Fruit fly (Drosophila melanogaster) whole organism, embryonic: ENCODE measurements around the gene Nup107.

ENCODE experiments used
- Blimp-1 ChIP-seq: fragments of 200-800 bp; sonication (Bioruptor generic); optimal IDR thresholded peaks from 3 replicates; lab custom pipeline; 2018; ENCODE audit warnings: missing biosample characterization, missing genetic modification characterization, mild to moderate bottlenecking, moderate library complexity, missing genetic modification reagents
- CG13287 ChIP-seq: fragments of 200-800 bp; sonication (Bioruptor generic); IDR thresholded peaks from 2 replicates; pipeline ENCODE4 v1.3.6; 2022; ENCODE audit warnings: missing biosample characterization, missing genetic modification characterization; ENCODE audit not compliant: partially characterized antibody
- CG14441 ChIP-seq: fragments of 200-800 bp; sonication (Bioruptor generic); IDR thresholded peaks from 2 replicates; pipeline ENCODE4 v1.3.6; 2022; ENCODE audit warnings: missing biosample characterization, missing genetic modification characterization
- CG15514 ChIP-seq: fragments of 200-800 bp; sonication (Bioruptor generic); optimal IDR thresholded peaks from 3 replicates; lab custom pipeline; 2017; ENCODE audit warnings: missing biosample characterization, missing genetic modification characterization, mild to moderate bottlenecking, moderate library complexity, missing genetic modification reagents
- CG15696 ChIP-seq: fragments of 200-800 bp; sonication (Bioruptor generic); optimal IDR thresholded peaks from 2 replicates; lab custom pipeline; 2019; ENCODE audit warnings: missing biosample characterization, mild to moderate bottlenecking, missing genetic modification characterization, moderate library complexity
- CG17568 ChIP-seq: fragments of 200-800 bp; sonication (Bioruptor generic); optimal IDR thresholded peaks from 2 replicates; lab custom pipeline; 2018; ENCODE audit warnings: missing biosample characterization, mild to moderate bottlenecking, missing genetic modification characterization, moderate library complexity
- CG4282 ChIP-seq: fragments of 200-800 bp; sonication (Bioruptor generic); optimal IDR thresholded peaks from 2 replicates; lab custom pipeline; 2016; ENCODE audit warnings: missing biosample characterization, missing genetic modification characterization
- CG4360 ChIP-seq: fragments of 200-800 bp; sonication (Bioruptor generic); IDR thresholded peaks from 2 replicates; pipeline ENCODE4 v1.3.6; 2022; ENCODE audit warnings: missing biosample characterization, missing genetic modification characterization
- CG6272 ChIP-seq: fragments of 200-800 bp; sonication (Bioruptor generic); IDR thresholded peaks from 2 replicates; pipeline ENCODE4 v1.3.6; 2022; ENCODE audit warnings: missing biosample characterization, missing genetic modification characterization
- CG7372 ChIP-seq: fragments of 200-800 bp; sonication (Bioruptor generic); IDR thresholded peaks from 2 replicates; pipeline ENCODE4 v1.3.6; 2022; ENCODE audit warnings: missing biosample characterization, missing genetic modification characterization
- CG8290 ChIP-seq, 3 experiments: fragments of 200-800 bp; sonication (Bioruptor generic); optimal IDR thresholded peaks; 2 replicates each; lab custom pipeline; 2016 to 2019; ENCODE audit warnings: missing biosample characterization in 3 of 3, missing genetic modification characterization in 3 of 3, mild to moderate bottlenecking in 2 of 3, moderate library complexity in 1 of 3
- CG8359 ChIP-seq: fragments of 200-800 bp; sonication (Bioruptor generic); optimal IDR thresholded peaks from 2 replicates; lab custom pipeline; 2017; ENCODE audit warnings: missing biosample characterization, mild to moderate bottlenecking, missing genetic modification characterization, borderline replicate concordance
- CHES-1-like ChIP-seq: fragments of 200-800 bp; sonication (Bioruptor generic); optimal IDR thresholded peaks from 2 replicates; lab custom pipeline; 2016; ENCODE audit warnings: missing biosample characterization, missing genetic modification characterization
- CkIIα-i1 ChIP-seq: fragments of 200-800 bp; sonication (Bioruptor generic); IDR thresholded peaks from 2 replicates; pipeline ENCODE4 v1.3.6; 2022; ENCODE audit warnings: missing biosample characterization, missing genetic modification characterization
- CoRest ChIP-seq: fragments of 200-800 bp; sonication (Bioruptor generic); optimal IDR thresholded peaks from 3 replicates; lab custom pipeline; 2018; ENCODE audit warnings: missing biosample characterization, mild to moderate bottlenecking, missing genetic modification characterization, moderate library complexity
- Eip74EF ChIP-seq, 2 experiments: fragments of 200-800 bp in 1 of 2; fragments of >200 bp in 1 of 2; sonication (Bioruptor generic) in 1 of 2; optimal IDR thresholded peaks; 2 replicates each; lab custom pipeline; 2017 to 2019; ENCODE audit warnings: missing biosample characterization in 2 of 2, missing genetic modification characterization in 2 of 2, mild to moderate bottlenecking in 1 of 2, moderate library complexity in 1 of 2
- Elba2 ChIP-seq: fragments of 200-800 bp; sonication (Bioruptor generic); optimal IDR thresholded peaks from 3 replicates; lab custom pipeline; 2016; ENCODE audit warnings: missing biosample characterization, missing genetic modification characterization
- Ets65A ChIP-seq: fragments of 200-800 bp; sonication (Bioruptor generic); peaks from one replicate; lab custom pipeline; 2016; ENCODE audit warnings: missing biosample characterization, missing genetic modification characterization
- Fer1 ChIP-seq: fragments of 200-800 bp; sonication (Bioruptor generic); optimal IDR thresholded peaks from 2 replicates; lab custom pipeline; 2017; ENCODE audit warnings: missing biosample characterization, mild to moderate bottlenecking, missing genetic modification characterization
- HLHmδ ChIP-seq: fragments of 200-800 bp; sonication (Bioruptor generic); optimal IDR thresholded peaks from 2 replicates; lab custom pipeline; 2018; ENCODE audit warnings: missing biosample characterization, mild to moderate bottlenecking, missing genetic modification characterization, moderate library complexity
- Hr51 ChIP-seq, 2 experiments: fragments of 200-800 bp; sonication (Bioruptor generic); optimal IDR thresholded peaks; 2 replicates in 1 of 2; 3 replicates in 1 of 2; lab custom pipeline; 2016 to 2018; ENCODE audit warnings: missing biosample characterization in 2 of 2, missing genetic modification characterization in 2 of 2, mild to moderate bottlenecking in 1 of 2, moderate library complexity in 1 of 2
- Hsf ChIP-seq: fragments of 200-800 bp; sonication (Bioruptor generic); optimal IDR thresholded peaks from 3 replicates; lab custom pipeline; 2016; ENCODE audit warnings: missing biosample characterization, missing genetic modification characterization
- MESR4 ChIP-seq: fragments of 200-800 bp; sonication (Bioruptor generic); optimal IDR thresholded peaks from 2 replicates; lab custom pipeline; 2018; ENCODE audit warnings: missing biosample characterization, mild to moderate bottlenecking, missing genetic modification characterization, moderate library complexity
- NK7.1 ChIP-seq: fragments of 200-800 bp; sonication (Bioruptor generic); optimal IDR thresholded peaks from 3 replicates; lab custom pipeline; 2016; ENCODE audit warnings: missing biosample characterization, missing genetic modification characterization
- Nf-YB ChIP-seq: fragments of 200-800 bp; sonication (Bioruptor generic); optimal IDR thresholded peaks from 3 replicates; lab custom pipeline; 2019; ENCODE audit warnings: missing biosample characterization, mild to moderate bottlenecking, missing genetic modification characterization, moderate library complexity
- Poxn ChIP-seq: fragments of 200-800 bp; sonication (Bioruptor generic); IDR thresholded peaks from 2 replicates; pipeline ENCODE4 v1.3.6; 2022; ENCODE audit warnings: missing biosample characterization, missing genetic modification characterization
- Sry-δ ChIP-seq: fragments of 200-800 bp; sonication (Bioruptor generic); optimal IDR thresholded peaks from 2 replicates; lab custom pipeline; 2016; ENCODE audit warnings: missing biosample characterization, missing genetic modification characterization
- Ssrp ChIP-seq: fragments of 200-800 bp; sonication (Bioruptor generic); optimal IDR thresholded peaks from 2 replicates; lab custom pipeline; 2018; ENCODE audit warnings: missing biosample characterization, mild to moderate bottlenecking, missing genetic modification characterization, moderate library complexity
- amos ChIP-seq: fragments of 200-800 bp; sonication (Bioruptor generic); IDR thresholded peaks from 2 replicates; pipeline ENCODE4 v1.3.6; 2022; ENCODE audit warnings: missing biosample characterization, missing genetic modification characterization; ENCODE audit not compliant: partially characterized antibody
- bab2 ChIP-seq: fragments of 200-800 bp; sonication (Bioruptor generic); optimal IDR thresholded peaks from 2 replicates; lab custom pipeline; 2016; ENCODE audit warnings: missing biosample characterization, missing genetic modification characterization
- bsh ChIP-seq, 2 experiments: fragments of 200-800 bp; sonication (Bioruptor generic); optimal IDR thresholded peaks; 2 replicates each; lab custom pipeline; 2017 to 2018; ENCODE audit warnings: mild to moderate bottlenecking in 2 of 2, missing biosample characterization in 2 of 2, missing genetic modification characterization in 2 of 2, moderate library complexity in 1 of 2
- gsb-n ChIP-seq: fragments of 200-800 bp; sonication (Bioruptor generic); optimal IDR thresholded peaks from 3 replicates; lab custom pipeline; 2018; ENCODE audit warnings: missing biosample characterization, mild to moderate bottlenecking, missing genetic modification characterization
- h ChIP-seq: fragments of >200 bp; optimal IDR thresholded peaks from 2 replicates; lab custom pipeline; 2017
- hkb ChIP-seq, 2 experiments: fragments of 200-800 bp in 1 of 2; fragments of >200 bp in 1 of 2; sonication (Bioruptor generic) in 1 of 2; IDR thresholded peaks in 1 of 2; optimal IDR thresholded peaks in 1 of 2; 2 replicates each; pipeline versions ENCODE4 v1.3.6 to Lab custom; 2017 to 2022; ENCODE audit warnings: missing biosample characterization in 1 of 2, missing genetic modification characterization in 1 of 2
- jumu ChIP-seq: fragments of 200-800 bp; sonication (Bioruptor generic); optimal IDR thresholded peaks from 3 replicates; lab custom pipeline; 2016; ENCODE audit warnings: missing biosample characterization, missing genetic modification characterization
- klu ChIP-seq: fragments of 200-800 bp; sonication (Bioruptor generic); IDR thresholded peaks from 2 replicates; pipeline ENCODE4 v1.3.6; 2022; ENCODE audit warnings: missing biosample characterization, missing genetic modification characterization
- kni ChIP-seq: fragments of 200-800 bp; sonication (Bioruptor generic); optimal IDR thresholded peaks from 3 replicates; lab custom pipeline; 2017; ENCODE audit warnings: mild to moderate bottlenecking, missing biosample characterization, missing genetic modification reagents, missing genetic modification characterization
- lmd ChIP-seq: fragments of 200-800 bp; sonication (Bioruptor generic); IDR thresholded peaks from 2 replicates; pipeline ENCODE4 v1.3.6; 2022; ENCODE audit warnings: missing biosample characterization, missing genetic modification characterization
- mam ChIP-seq: fragments of 200-800 bp; sonication (Bioruptor generic); optimal IDR thresholded peaks from 3 replicates; lab custom pipeline; 2016; ENCODE audit warnings: missing biosample characterization, missing genetic modification characterization
- nau ChIP-seq: fragments of 200-800 bp; sonication (Bioruptor generic); optimal IDR thresholded peaks from 3 replicates; lab custom pipeline; 2017; ENCODE audit warnings: missing biosample characterization, mild to moderate bottlenecking, missing genetic modification characterization, missing genetic modification reagents
- otp ChIP-seq: fragments of 200-800 bp; sonication (Bioruptor generic); IDR thresholded peaks from 3 replicates; pipeline ENCODE4, ENCODE4 v1.3.6; 2022; ENCODE audit warnings: missing biosample characterization, missing genetic modification characterization
- sd ChIP-seq: fragments of 200-800 bp; sonication (Bioruptor generic); optimal IDR thresholded peaks from 3 replicates; lab custom pipeline; 2018; ENCODE audit warnings: missing biosample characterization, mild to moderate bottlenecking, missing genetic modification characterization, moderate library complexity
- sens ChIP-seq: fragments of 200-800 bp; sonication (Bioruptor generic); peaks from one replicate; lab custom pipeline; 2016; ENCODE audit warnings: missing biosample characterization, missing genetic modification characterization
- sob ChIP-seq: fragments of 200-800 bp; sonication (Bioruptor generic); IDR thresholded peaks from 2 replicates; pipeline ENCODE4 v1.3.6; 2022; ENCODE audit warnings: missing biosample characterization, missing genetic modification characterization
- sqz ChIP-seq: fragments of 200-800 bp; sonication (Bioruptor generic); optimal IDR thresholded peaks from 3 replicates; lab custom pipeline; 2018; ENCODE audit warnings: missing biosample characterization, mild to moderate bottlenecking, missing genetic modification characterization
- tin ChIP-seq: fragments of 200-800 bp; sonication (Bioruptor generic); optimal IDR thresholded peaks from 3 replicates; lab custom pipeline; 2016; ENCODE audit warnings: missing biosample characterization, missing genetic modification characterization
- usp ChIP-seq: fragments of >200 bp; optimal IDR thresholded peaks from 2 replicates; lab custom pipeline; 2017; ENCODE audit warnings: missing biosample characterization, missing genetic modification characterization
- vvl ChIP-seq: fragments of 200-800 bp; sonication (Bioruptor generic); IDR thresholded peaks from 2 replicates; pipeline ENCODE4 v1.3.6; 2022; ENCODE audit warnings: missing biosample characterization, missing genetic modification characterization
- zf30C ChIP-seq: fragments of 200-800 bp; sonication (Bioruptor generic); optimal IDR thresholded peaks from 3 replicates; lab custom pipeline; 2018; ENCODE audit warnings: missing biosample characterization, mild to moderate bottlenecking, missing genetic modification characterization

Nup107 gene

DNA sequence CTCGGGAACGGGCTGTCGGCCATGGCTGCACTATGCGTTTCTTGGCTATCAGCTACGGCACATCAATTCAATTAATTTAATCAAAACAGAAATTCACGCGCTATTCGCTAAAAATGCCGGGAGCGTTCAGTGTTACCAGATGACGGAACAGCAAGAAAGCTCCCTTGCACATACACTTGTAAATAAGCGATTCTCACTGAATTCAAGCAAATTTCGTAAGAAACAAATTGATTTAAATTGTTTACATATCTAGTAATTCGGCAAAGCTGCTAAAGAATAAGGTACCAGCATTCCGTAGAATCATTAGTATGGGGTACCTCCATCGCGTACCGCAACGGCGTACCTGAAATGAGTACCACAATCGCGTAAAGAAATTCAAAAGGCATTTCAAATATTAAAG lies at the start of gene Nup107 (continued):
- peak; percentile 49 for TF ChIP-seq CG15514
- TF ChIP-seq, all 482 proteins: peak for 102

DNA sequence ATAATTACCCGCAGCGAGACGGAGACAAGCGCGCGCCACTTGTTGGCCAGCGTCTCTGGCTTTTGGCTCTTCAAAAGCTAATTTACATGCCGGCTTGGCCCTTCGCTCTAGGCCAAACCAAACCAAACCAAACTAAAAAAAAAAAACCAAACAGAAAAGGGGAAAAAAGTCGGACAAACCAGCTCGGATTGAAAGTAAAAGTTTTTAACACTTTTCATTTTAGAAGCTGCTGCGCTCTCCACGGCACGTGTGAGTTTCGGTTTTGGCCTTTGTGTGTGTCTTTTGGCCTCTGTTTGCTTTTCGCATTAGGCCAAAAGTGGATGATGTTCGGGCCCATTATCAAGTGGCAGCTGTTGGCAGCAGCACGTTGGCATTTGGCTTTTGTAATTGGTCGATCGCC lies 45.4 kb upstream of the Nup107 start:
- TF ChIP-seq CG14441 (GFP tag; lab: Robert Waterston, UW) = no peak
- no peak for TF ChIP-seq CG8290 (GFP tag; optimal IDR thresholded peaks at IDR 0.05; lab: Kevin White, UChicago)
- TF ChIP-seq CG8290 (tag; optimal IDR thresholded peaks at IDR 0.05; lab: Kevin White, UChicago) = no peak
- no peak for TF ChIP-seq hkb (optimal IDR thresholded peaks at IDR 0.05; lab: Kevin White, UChicago)
- no peak for TF ChIP-seq hkb (GFP tag; IDR thresholded peaks at IDR 0.05; lab: Robert Waterston, UW)
- TF ChIP-seq usp (GFP tag; lab: Kevin White, UChicago) = no peak
- no peak for TF ChIP-seq tin (GFP tag; lab: Kevin White, UChicago)
- no peak for TF ChIP-seq CG13287
- no peak for TF ChIP-seq MESR4 (GFP tag; lab: Kevin White, UChicago)
- TF ChIP-seq Nf-YB (GFP tag; lab: Kevin White, UChicago) = peak; percentile 34
- no peak for TF ChIP-seq bsh (GFP tag; optimal IDR thresholded peaks at IDR 0.05; lab: Kevin White, UChicago)
- TF ChIP-seq h (lab: Kevin White, UChicago) = no peak
- TF ChIP-seq bab2 (GFP tag; lab: Kevin White, UChicago) = no peak
- TF ChIP-seq nau = no peak
- TF ChIP-seq Ets65A (GFP tag; lab: Kevin White, UChicago) = no peak
- TF ChIP-seq Elba2 (GFP tag; lab: Kevin White, UChicago) = no peak
- 0 out of 2 replicates have a peak, but pooled peaks have one; percentile 13 for TF ChIP-seq sob (GFP tag; lab: Robert Waterston, UW)
- TF ChIP-seq klu (GFP tag; lab: Robert Waterston, UW) = no peak
- TF ChIP-seq kni (GFP tag; lab: Kevin White, UChicago) = no peak
- TF ChIP-seq Ssrp = no peak
- no peak for TF ChIP-seq zf30C (GFP tag; lab: Kevin White, UChicago)
- TF ChIP-seq jumu (GFP tag; lab: Kevin White, UChicago) = no peak
- no peak for TF ChIP-seq lmd
- peak; percentile 27 for TF ChIP-seq sens
- TF ChIP-seq Hr51 (GFP tag; optimal IDR thresholded peaks at IDR 0.05; lab: Kevin White, UChicago) = no peak
- no peak for TF ChIP-seq CG7372 (GFP tag; lab: Robert Waterston, UW)
- no peak for TF ChIP-seq Fer1 (GFP tag; lab: Kevin White, UChicago)
- no peak for TF ChIP-seq amos (GFP tag; lab: Robert Waterston, UW)
- no peak for TF ChIP-seq CG4282 (GFP tag; lab: Kevin White, UChicago)
- TF ChIP-seq HLHmδ (GFP tag; lab: Kevin White, UChicago) = no peak
- no peak for TF ChIP-seq CG15696
- TF ChIP-seq CG8359 = no peak
- peak; percentile 29; the same call in 1 of the 2 replicates for TF ChIP-seq vvl (GFP tag; lab: Robert Waterston, UW)
- no peak for TF ChIP-seq Poxn
- TF ChIP-seq Blimp-1 (GFP tag; lab: Kevin White, UChicago) = peak; percentile 99
- no peak for TF ChIP-seq CkIIα-i1 (GFP tag; lab: Robert Waterston, UW)
- TF ChIP-seq Hsf (GFP tag; lab: Kevin White, UChicago) = no peak
- TF ChIP-seq CoRest (tag; lab: Kevin White, UChicago) = no peak
- no peak for TF ChIP-seq NK7.1 (GFP tag; lab: Kevin White, UChicago)
- no peak for TF ChIP-seq CG17568 (GFP tag; lab: Kevin White, UChicago)
- no peak for TF ChIP-seq CG4360
- TF ChIP-seq CHES-1-like (GFP tag; lab: Kevin White, UChicago) = no peak
- TF ChIP-seq mam = no peak
- TF ChIP-seq sd = peak; percentile 28
- TF ChIP-seq CG6272 (GFP tag; lab: Robert Waterston, UW) = no peak
- TF ChIP-seq otp (GFP tag; lab: Robert Waterston, UW) = no peak
- TF ChIP-seq gsb-n (tag; lab: Kevin White, UChicago) = no peak
- no peak for TF ChIP-seq Eip74EF (GFP tag; optimal IDR thresholded peaks at IDR 0.05; lab: Kevin White, UChicago)
- TF ChIP-seq Sry-δ = no peak
- TF ChIP-seq sqz (GFP tag; lab: Kevin White, UChicago) = peak; percentile 20
